Worm (Caenorhabditis elegans): ENCODE data around the gene tyra-3.

- TF ChIP-seq ztf-11 (tag; optimal IDR thresholded peaks at IDR 0.05) (no peak), nhr-237 (tag; optimal IDR thresholded peaks at IDR 0.05) (no peak), egl-27 (tag; optimal IDR thresholded peaks at IDR 0.05) (no peak), sea-2 (GFP tag; optimal IDR thresholded peaks at IDR 0.05) (no peak), ceh-82 (tag; optimal IDR thresholded peaks at IDR 0.05) (no peak), zag-1 (tag; optimal IDR thresholded peaks at IDR 0.05) (no peak)
These were observed 32.0 kb upstream of the tyra-3 start, which contains the start of gene ifa-4 for ce11 chrX:4915879-4916278.
